Fruit fly (Drosophila melanogaster) whole organism, embryonic: ENCODE data around the gene Upf1.

ENCODE experiments used
- CG12942 ChIP-seq: fragments of 200-800 bp; sonication (Bioruptor generic); optimal IDR thresholded peaks from 3 replicates; lab custom pipeline; 2016; ENCODE audit warnings: missing biosample characterization, missing genetic modification characterization
- CG16815 ChIP-seq: fragments of 200-800 bp; sonication (Bioruptor generic); optimal IDR thresholded peaks from 3 replicates; lab custom pipeline; 2017; ENCODE audit warnings: missing biosample characterization, mild to moderate bottlenecking, missing genetic modification characterization
- CG7963 ChIP-seq: fragments of 200-800 bp; sonication (Bioruptor generic); IDR thresholded peaks from 3 replicates; pipeline ENCODE4 v1.3.6; 2022; ENCODE audit warnings: missing biosample characterization, missing genetic modification characterization; ENCODE audit not compliant: partially characterized antibody
- D ChIP-seq, 2 experiments: fragments of 200-800 bp in 1 of 2; fragments of >200 bp in 1 of 2; sonication (Bioruptor generic) in 1 of 2; optimal IDR thresholded peaks; 2 replicates in 1 of 2; 3 replicates in 1 of 2; lab custom pipeline; 2017; ENCODE audit warnings: mild to moderate bottlenecking in 1 of 2, missing biosample characterization in 1 of 2, missing genetic modification characterization in 1 of 2, missing genetic modification reagents in 1 of 2
- D19B ChIP-seq: fragments of 200-800 bp; sonication (Bioruptor generic); optimal IDR thresholded peaks from 2 replicates; lab custom pipeline; 2017; ENCODE audit warnings: missing biosample characterization, mild to moderate bottlenecking, missing genetic modification characterization
- Nf-YC ChIP-seq: fragments of 200-800 bp; optimal IDR thresholded peaks from 3 replicates; lab custom pipeline; 2019; ENCODE audit warnings: missing biosample characterization, mild to moderate bottlenecking, missing genetic modification characterization, moderate library complexity
- corto ChIP-seq: fragments of 200-800 bp; sonication (Bioruptor generic); optimal IDR thresholded peaks from 2 replicates; lab custom pipeline; 2016; ENCODE audit warnings: missing biosample characterization, mild to moderate bottlenecking, missing genetic modification characterization, moderate library complexity
- fd64A ChIP-seq: fragments of 200-800 bp; sonication (Bioruptor generic); optimal IDR thresholded peaks from 3 replicates; lab custom pipeline; 2018; ENCODE audit warnings: missing biosample characterization, mild to moderate bottlenecking, missing genetic modification characterization
- gcm2 ChIP-seq: fragments of 200-800 bp; sonication (Bioruptor generic); optimal IDR thresholded peaks from 2 replicates; lab custom pipeline; 2016; ENCODE audit warnings: missing biosample characterization, missing genetic modification characterization
- kni ChIP-seq: fragments of 200-800 bp; sonication (Bioruptor generic); optimal IDR thresholded peaks from 3 replicates; lab custom pipeline; 2017; ENCODE audit warnings: mild to moderate bottlenecking, missing biosample characterization, missing genetic modification reagents, missing genetic modification characterization
- lbe ChIP-seq: fragments of 200-800 bp; sonication (Bioruptor generic); optimal IDR thresholded peaks from 2 replicates; lab custom pipeline; 2016; ENCODE audit warnings: missing biosample characterization, mild to moderate bottlenecking, missing genetic modification characterization
- lola ChIP-seq, 3 experiments: fragments of >200 bp in 2 of 3; fragments of 200-800 bp in 1 of 3; sonication (Bioruptor generic) in 1 of 3; optimal IDR thresholded peaks; 2 replicates each; lab custom pipeline; 2017 to 2019; ENCODE audit warnings: missing biosample characterization in 3 of 3, missing genetic modification characterization in 3 of 3, mild to moderate bottlenecking in 1 of 3, moderate library complexity in 1 of 3
- slp2 ChIP-seq: fragments of 200-800 bp; sonication (Bioruptor generic); optimal IDR thresholded peaks from 2 replicates; lab custom pipeline; 2016; ENCODE audit warnings: missing biosample characterization, missing genetic modification characterization
- unc-4 ChIP-seq: fragments of 200-800 bp; sonication (Bioruptor generic); IDR thresholded peaks from 2 replicates; pipeline ENCODE4 v1.3.6; 2022; ENCODE audit warnings: missing biosample characterization, missing genetic modification characterization; ENCODE audit not compliant: partially characterized antibody

dm6 chrX:11868866-11869265, 36.3 kb downstream of the Upf1 start, which contains the start of the genes Nrd1 and CG1847:
- TF ChIP-seq corto (GFP tag; lab: Kevin White, UChicago) = no peak
- TF ChIP-seq slp2 (GFP tag; lab: Kevin White, UChicago) = no peak
- TF ChIP-seq unc-4 (GFP tag; lab: Robert Waterston, UW) = peak; percentile 78
- no peak for TF ChIP-seq CG16815
- no peak for TF ChIP-seq gcm2
- no peak for TF ChIP-seq fd64A (GFP tag; lab: Kevin White, UChicago)
- no peak for TF ChIP-seq D (optimal IDR thresholded peaks at IDR 0.05; lab: Kevin White, UChicago)
- TF ChIP-seq D (GFP tag; optimal IDR thresholded peaks at IDR 0.05; lab: Kevin White, UChicago) = no peak
- peak; percentile 73 for TF ChIP-seq CG7963 (GFP tag; lab: Robert Waterston, UW)
- TF ChIP-seq lbe = no peak
- TF ChIP-seq lola (GFP tag; optimal IDR thresholded peaks at IDR 0.05; lab: Kevin White, UChicago) = no peak
- no peak for TF ChIP-seq CG12942 (GFP tag; lab: Kevin White, UChicago)
- no peak for TF ChIP-seq Nf-YC (tag; lab: Kevin White, UChicago)
- TF ChIP-seq D19B (GFP tag; lab: Kevin White, UChicago) = no peak
- no peak for TF ChIP-seq kni (GFP tag; lab: Kevin White, UChicago)
